Worm (Caenorhabditis elegans) whole organism, young adult: ENCODE results near the gene T19C3.3.

Experiments used
- B0261.1 ChIP-seq: sonication (generic microtip); optimal IDR thresholded peaks from 2 replicates; lab custom pipeline; 2016; ENCODE audit warnings: mild to moderate bottlenecking, missing genetic modification characterization, moderate library complexity, missing compliant biosample characterization
- C06A6.2 ChIP-seq: fragments of 200-800 bp; sonication (Bioruptor generic); conservative IDR thresholded peaks from 2 replicates; pipeline ENCODE4 v1.3.6; 2022; ENCODE audit warnings: missing genetic modification characterization, missing compliant biosample characterization
- F22D6.2 ChIP-seq: sonication (generic microtip); optimal IDR thresholded peaks from 2 replicates; lab custom pipeline; 2016; ENCODE audit warnings: mild to moderate bottlenecking, missing genetic modification characterization, missing compliant biosample characterization
- F23B12.7 ChIP-seq: sonication (generic microtip); optimal IDR thresholded peaks from 2 replicates; lab custom pipeline; 2017; ENCODE audit warnings: missing genetic modification characterization, mild to moderate bottlenecking, missing compliant biosample characterization, antibody characterized with exemption, moderate library complexity; ENCODE audit not compliant: insufficient read depth
- F33H1.4 ChIP-seq: fragments of 200-800 bp; sonication (Bioruptor generic); IDR thresholded peaks from 2 replicates; pipeline ENCODE4 v1.3.6; 2022; ENCODE audit warnings: missing genetic modification reagents, missing genetic modification characterization, missing compliant biosample characterization
- F49E8.2 ChIP-seq: sonication (generic microtip); optimal IDR thresholded peaks from 3 replicates; lab custom pipeline; 2017; ENCODE audit warnings: missing genetic modification characterization, mild to moderate bottlenecking, missing compliant biosample characterization, antibody characterized with exemption, moderate library complexity; ENCODE audit not compliant: insufficient read depth
- F55B11.4 ChIP-seq: sonication (generic microtip); optimal IDR thresholded peaks from 2 replicates; lab custom pipeline; 2016; ENCODE audit warnings: missing compliant biosample characterization, missing genetic modification characterization, borderline replicate concordance; ENCODE audit not compliant: insufficient read depth
- F57C9.4 ChIP-seq: sonication (generic microtip); optimal IDR thresholded peaks from 2 replicates; lab custom pipeline; 2017; ENCODE audit warnings: mild to moderate bottlenecking, missing genetic modification characterization, missing compliant biosample characterization
- aptf-2 ChIP-seq: fragments of 200-800 bp; sonication (Bioruptor generic); conservative IDR thresholded peaks from 2 replicates; pipeline ENCODE4 v1.3.6; 2022; ENCODE audit warnings: missing genetic modification reagents, missing genetic modification characterization, missing compliant biosample characterization
- aptf-3 ChIP-seq: fragments of 200-800 bp; sonication (Bioruptor generic); IDR thresholded peaks from 2 replicates; pipeline ENCODE4 v1.3.6; 2022; ENCODE audit warnings: missing genetic modification characterization, missing compliant biosample characterization
- attf-5 ChIP-seq: fragments of 200-800 bp; sonication (Bioruptor generic); optimal IDR thresholded peaks from 2 replicates; lab custom pipeline; 2018; ENCODE audit warnings: mild to moderate bottlenecking, missing genetic modification characterization, missing compliant biosample characterization
- bed-1 ChIP-seq: fragments of 200-800 bp; sonication (Bioruptor generic); IDR thresholded peaks from 2 replicates; pipeline ENCODE4 v1.3.6; 2022; ENCODE audit warnings: missing genetic modification reagents, missing genetic modification characterization, missing compliant biosample characterization
- bed-2 ChIP-seq: fragments of 200-800 bp; sonication (Bioruptor generic); IDR thresholded peaks from 2 replicates; pipeline ENCODE4 v1.3.6; 2022; ENCODE audit warnings: missing genetic modification reagents, missing genetic modification characterization, missing compliant biosample characterization
- cebp-1 ChIP-seq, 2 experiments: fragments of 200-800 bp in 1 of 2; sonication (Bioruptor generic) in 1 of 2; sonication (generic microtip) in 1 of 2; IDR thresholded peaks in 1 of 2; optimal IDR thresholded peaks in 1 of 2; 2 replicates each; pipeline versions ENCODE4 v1.3.6 to Lab custom; 2017 to 2022; ENCODE audit warnings: missing compliant biosample characterization in 2 of 2, missing genetic modification characterization in 2 of 2, mild to moderate bottlenecking in 1 of 2, missing genetic modification reagents in 1 of 2, moderate library complexity in 1 of 2
- ceh-40 ChIP-seq: fragments of 200-800 bp; sonication (Bioruptor generic); IDR thresholded peaks from 2 replicates; pipeline ENCODE4 v1.3.6; 2022; ENCODE audit warnings: missing genetic modification characterization, missing compliant biosample characterization
- ceh-91 ChIP-seq: fragments of 200-800 bp; sonication (Bioruptor generic); IDR thresholded peaks from 2 replicates; pipeline ENCODE4 v1.3.6; 2022; ENCODE audit warnings: missing genetic modification reagents, missing genetic modification characterization, missing compliant biosample characterization
- dox-1 ChIP-seq: fragments of 200-800 bp; sonication (Bioruptor generic); IDR thresholded peaks from 2 replicates; pipeline ENCODE4 v1.3.6; 2022; ENCODE audit warnings: missing genetic modification reagents, missing genetic modification characterization, missing compliant biosample characterization
- dpl-1 ChIP-seq: fragments of 150-350 bp; optimal IDR thresholded peaks from 2 replicates; lab custom pipeline; 2014; ENCODE audit warnings: missing biosample characterization, missing genetic modification reagents, missing genetic modification characterization
- efl-1 ChIP-seq: fragments of 150-350 bp; optimal IDR thresholded peaks from 2 replicates; lab custom pipeline; 2014; ENCODE audit warnings: missing biosample characterization, missing genetic modification reagents, missing genetic modification characterization
- hlh-12 ChIP-seq: sonication (generic microtip); optimal IDR thresholded peaks from 2 replicates; lab custom pipeline; 2016; ENCODE audit warnings: missing genetic modification characterization, missing compliant biosample characterization
- hmg-1.2 ChIP-seq: fragments of 200-800 bp; sonication (Bioruptor generic); IDR thresholded peaks from 2 replicates; pipeline ENCODE4 v1.3.6; 2022; ENCODE audit warnings: missing genetic modification reagents, missing genetic modification characterization, missing compliant biosample characterization
- hsf-1 ChIP-seq: fragments of 200-800 bp; sonication (Bioruptor generic); IDR thresholded peaks from 2 replicates; pipeline ENCODE4 v1.3.6; 2022; ENCODE audit warnings: missing genetic modification reagents, missing genetic modification characterization, missing compliant biosample characterization
- lag-1 ChIP-seq: fragments of 200-800 bp; sonication (Bioruptor generic); IDR thresholded peaks from 2 replicates; pipeline ENCODE4 v1.3.6; 2022; ENCODE audit warnings: missing genetic modification reagents, missing genetic modification characterization, missing compliant biosample characterization
- let-526 ChIP-seq: fragments of 200-800 bp; sonication (Bioruptor generic); IDR thresholded peaks from 2 replicates; pipeline ENCODE4 v1.3.6; 2022; ENCODE audit warnings: missing genetic modification reagents, missing genetic modification characterization, missing compliant biosample characterization
- lin-35 ChIP-seq, 3 experiments: fragments of 150-350 bp in 2 of 3; sonication (generic microtip) in 1 of 3; optimal IDR thresholded peaks; 2 replicates each; lab custom pipeline; 2014 to 2018; ENCODE audit warnings: missing biosample characterization in 3 of 3, missing genetic modification characterization in 3 of 3, missing genetic modification reagents in 3 of 3
- lin-40 ChIP-seq: sonication (generic microtip); optimal IDR thresholded peaks from 2 replicates; lab custom pipeline; 2016; ENCODE audit warnings: missing genetic modification characterization, mild to moderate bottlenecking, missing compliant biosample characterization, missing genotype, missing genetic modification reagents
- lsy-27 ChIP-seq: sonication (generic microtip); optimal IDR thresholded peaks from 2 replicates; lab custom pipeline; 2017; ENCODE audit warnings: missing genetic modification characterization, mild to moderate bottlenecking, missing compliant biosample characterization, antibody characterized with exemption, missing genotype, borderline replicate concordance; ENCODE audit not compliant: insufficient read depth
- madf-3 ChIP-seq: fragments of 200-800 bp; sonication (Bioruptor generic); IDR thresholded peaks from 2 replicates; pipeline ENCODE4 v1.3.6; 2022; ENCODE audit warnings: missing genetic modification reagents, missing genetic modification characterization, missing compliant biosample characterization
- madf-6 ChIP-seq: fragments of 200-800 bp; sonication (Bioruptor generic); IDR thresholded peaks from 2 replicates; pipeline ENCODE4 v1.3.6; 2022; ENCODE audit warnings: missing genetic modification reagents, missing genetic modification characterization, missing compliant biosample characterization
- madf-8 ChIP-seq: fragments of 200-800 bp; sonication (Bioruptor generic); conservative IDR thresholded peaks from 2 replicates; pipeline ENCODE4 v1.3.6; 2022; ENCODE audit warnings: missing genetic modification reagents, missing genetic modification characterization, missing compliant biosample characterization
- mcd-1 ChIP-seq: fragments of 200-800 bp; sonication (Bioruptor generic); IDR thresholded peaks from 2 replicates; pipeline ENCODE4 v1.3.6; 2022; ENCODE audit warnings: missing genetic modification reagents, missing genetic modification characterization, missing compliant biosample characterization
- nfya-2 ChIP-seq: fragments of 200-800 bp; sonication (Bioruptor generic); IDR thresholded peaks from 2 replicates; pipeline ENCODE4 v1.3.6; 2022; ENCODE audit warnings: missing genetic modification reagents, missing genetic modification characterization, missing compliant biosample characterization
- nfyb-1 ChIP-seq: fragments of 200-800 bp; sonication (Bioruptor generic); IDR thresholded peaks from 2 replicates; pipeline ENCODE4 v1.3.6; 2022; ENCODE audit warnings: missing genetic modification reagents, missing genetic modification characterization, missing compliant biosample characterization
- nhr-80 ChIP-seq: sonication (generic microtip); optimal IDR thresholded peaks from 2 replicates; lab custom pipeline; 2016; ENCODE audit warnings: missing genetic modification characterization, missing compliant biosample characterization
- nhr-90 ChIP-seq: sonication (generic microtip); optimal IDR thresholded peaks from 2 replicates; lab custom pipeline; 2016; ENCODE audit warnings: missing genotype, mild to moderate bottlenecking, missing genetic modification characterization, missing compliant biosample characterization
- pbrm-1 ChIP-seq: fragments of 200-800 bp; sonication (Bioruptor generic); IDR thresholded peaks from 2 replicates; pipeline ENCODE4 v1.3.6; 2022; ENCODE audit warnings: missing genetic modification reagents, missing genetic modification characterization, missing compliant biosample characterization
- xnd-1 ChIP-seq: sonication (generic microtip); optimal IDR thresholded peaks from 2 replicates; lab custom pipeline; 2016; ENCODE audit warnings: missing genotype, missing genetic modification reagents, missing genetic modification characterization, missing compliant biosample characterization
- ztf-18 ChIP-seq: sonication (generic microtip); optimal IDR thresholded peaks from 2 replicates; lab custom pipeline; 2016; ENCODE audit warnings: missing genotype, mild to moderate bottlenecking, missing genetic modification characterization, missing compliant biosample characterization
- ztf-28 ChIP-seq: fragments of 200-800 bp; sonication (Bioruptor generic); IDR thresholded peaks from 2 replicates; pipeline ENCODE4 v1.3.6; 2022; ENCODE audit warnings: missing genetic modification reagents, missing genetic modification characterization, missing compliant biosample characterization

Gene T19C3.3

ce11 chrIII:614447-614846 is at the start of gene T19C3.3:
TSS of gene T19C3.3 (minus strand) at chrIII:614547.
- TF ChIP-seq pbrm-1 (no peak), bed-1 (GFP tag; lab: Robert Waterston, UW) (no peak), ztf-28 (GFP tag; lab: Robert Waterston, UW) (no peak), hsf-1 (no peak)

- TF ChIP-seq ceh-40 (GFP tag; lab: Robert Waterston, UW), result no peak
- no peak for TF ChIP-seq F55B11.4 (tag; lab: Kevin White, UChicago)
Measured at ce11 chrIII:658357-658756, 44.0 kb upstream of the T19C3.3 start, which contains the start of gene C09F5.1. TSS of gene C09F5.1 (plus strand) at chrIII:658709.

- TF ChIP-seq nfya-2 (GFP tag; lab: Robert Waterston, UW) (no peak), F22D6.2 (no peak), hlh-12 (no peak)
- TF ChIP-seq, all 124 proteins: peak for 0
Measured at ce11 chrIII:657241-657640, 42.9 kb upstream of the T19C3.3 start.

ce11 chrIII:656660-657059 is 42.3 kb upstream of the T19C3.3 start:
- TF ChIP-seq lsy-27 (no peak), C06A6.2 (GFP tag; lab: Robert Waterston, UW) (no peak), B0261.1 (tag; lab: Kevin White, UChicago) (no peak), aptf-3 (GFP tag; lab: Robert Waterston, UW) (no peak), nhr-80 (no peak), dox-1 (GFP tag; lab: Robert Waterston, UW) (no peak), let-526 (GFP tag; lab: Robert Waterston, UW) (no peak), hlh-12 (no peak), attf-5 (GFP tag; lab: Kevin White, UChicago) (no peak), ztf-18 (tag; lab: Kevin White, UChicago) (no peak), F23B12.7 (tag; lab: Kevin White, UChicago) (no peak), bed-2 (GFP tag; lab: Robert Waterston, UW) (no peak), nhr-90 (tag; lab: Kevin White, UChicago) (no peak), nfyb-1 (GFP tag; lab: Robert Waterston, UW) (no peak), F49E8.2 (tag; lab: Kevin White, UChicago) (no peak), lin-40 (no peak), dpl-1 (GFP tag; lab: Kevin White, UChicago) (no peak), F57C9.4 (tag; lab: Kevin White, UChicago) (no peak), pbrm-1 (no peak)

ce11 chrIII:654365-654764 is 40.0 kb upstream of the T19C3.3 start:
- peak; percentile 89 for TF ChIP-seq hmg-1.2
- peak; percentile 47 for TF ChIP-seq xnd-1 (tag; lab: Kevin White, UChicago)
- TF ChIP-seq madf-6 (GFP tag; lab: Robert Waterston, UW), result peak; percentile 89
- TF ChIP-seq lin-35 (GFP tag; optimal IDR thresholded peaks at IDR 0.05; lab: Kevin White, UChicago), result no peak
- 0 out of 2 replicates have a peak, but pooled peaks have one; percentile 21 for TF ChIP-seq dox-1 (GFP tag; lab: Robert Waterston, UW)
- TF ChIP-seq madf-8 (GFP tag; lab: Robert Waterston, UW), result peak; percentile 53
- TF ChIP-seq lsy-27, result no peak
- TF ChIP-seq lag-1 (GFP tag; lab: Robert Waterston, UW), result no peak
- TF ChIP-seq madf-3 (GFP tag; lab: Robert Waterston, UW), result 0 out of 2 replicates have a peak, but pooled peaks have one; percentile 49
- 0 out of 2 replicates have a peak, but pooled peaks have one; percentile 23 for TF ChIP-seq aptf-2
- TF ChIP-seq cebp-1 (GFP tag; IDR thresholded peaks at IDR 0.05; lab: Robert Waterston, UW), result 0 out of 2 replicates have a peak, but pooled peaks have one; percentile 8
- TF ChIP-seq cebp-1 (tag; optimal IDR thresholded peaks at IDR 0.05; lab: Kevin White, UChicago), result peak; percentile 81
- 0 out of 2 replicates have a peak, but pooled peaks have one; percentile 12 for TF ChIP-seq F33H1.4
- peak; percentile 30; the same call in 1 of the 2 replicates for TF ChIP-seq mcd-1 (GFP tag; lab: Robert Waterston, UW)
- TF ChIP-seq ceh-91, result 0 out of 2 replicates have a peak, but pooled peaks have one; percentile 19
- TF ChIP-seq efl-1 (GFP tag; lab: Kevin White, UChicago), result peak; percentile 78
